Worm (Caenorhabditis elegans) whole organism, L3 larva: ENCODE measurements around the gene clec-251.

Experiments
- R02D3.7 ChIP-seq: fragments of 150-350 bp; optimal IDR thresholded peaks from 2 replicates; lab custom pipeline; 2014; ENCODE audit warnings: missing biosample characterization, missing genetic modification characterization
- ZK546.5 ChIP-seq: sonication (generic microtip); optimal IDR thresholded peaks from 2 replicates; lab custom pipeline; 2017; ENCODE audit warnings: missing biosample characterization, missing genetic modification characterization
- aly-2 ChIP-seq: fragments of 150-350 bp; optimal IDR thresholded peaks from 2 replicates; lab custom pipeline; 2014; ENCODE audit warnings: missing biosample characterization, missing genetic modification characterization
- ama-1 ChIP-seq: fragments of 150-350 bp; optimal IDR thresholded peaks from 2 replicates; lab custom pipeline; 2018
- ceh-16 ChIP-seq: sonication (generic microtip); optimal IDR thresholded peaks from 2 replicates; lab custom pipeline; 2017; ENCODE audit warnings: missing biosample characterization, missing genetic modification characterization
- ceh-28 ChIP-seq: fragments of 150-350 bp; optimal IDR thresholded peaks from 2 replicates; lab custom pipeline; 2014; ENCODE audit warnings: missing biosample characterization, missing genetic modification reagents, missing genetic modification characterization
- ceh-9 ChIP-seq: sonication (generic microtip); optimal IDR thresholded peaks from 2 replicates; lab custom pipeline; 2018; ENCODE audit warnings: missing biosample characterization, missing genetic modification characterization
- egl-27 ChIP-seq: sonication (generic microtip); optimal IDR thresholded peaks from 4 replicates; lab custom pipeline; 2017; ENCODE audit warnings: missing biosample characterization, missing genetic modification reagents, missing genetic modification characterization
- elt-1 ChIP-seq: fragments of 150-350 bp; optimal IDR thresholded peaks from 2 replicates; lab custom pipeline; 2014; ENCODE audit warnings: missing biosample characterization, missing genetic modification characterization
- elt-2 ChIP-seq: sonication (generic microtip); optimal IDR thresholded peaks from 2 replicates; lab custom pipeline; 2016; ENCODE audit warnings: missing genetic modification reagents, mild to moderate bottlenecking, missing genetic modification characterization, missing compliant biosample characterization
- elt-3 ChIP-seq, 3 experiments: fragments of 150-350 bp in 1 of 3; sonication (generic microtip) in 2 of 3; optimal IDR thresholded peaks; 2 replicates in 2 of 3; 4 replicates in 1 of 3; lab custom pipeline; 2014 to 2017; ENCODE audit warnings: missing biosample characterization in 3 of 3, missing genetic modification characterization in 3 of 3
- eor-1 ChIP-seq, 2 experiments: fragments of 150-350 bp; optimal IDR thresholded peaks; 2 replicates each; lab custom pipeline; 2014 to 2018; ENCODE audit warnings: missing biosample characterization in 2 of 2, missing genetic modification characterization in 2 of 2
- fkh-10 ChIP-seq: sonication (generic microtip); optimal IDR thresholded peaks from 2 replicates; lab custom pipeline; 2017; ENCODE audit warnings: missing biosample characterization, missing genetic modification reagents, missing genetic modification characterization
- fkh-2 ChIP-seq: fragments of 150-350 bp; optimal IDR thresholded peaks from 2 replicates; lab custom pipeline; 2014; ENCODE audit warnings: missing biosample characterization, missing genetic modification reagents, missing genetic modification characterization
- fos-1 ChIP-seq: fragments of 150-350 bp; optimal IDR thresholded peaks from 2 replicates; lab custom pipeline; 2014; ENCODE audit warnings: missing biosample characterization, missing genetic modification characterization
- jun-1 ChIP-seq: fragments of 150-350 bp; optimal IDR thresholded peaks from 2 replicates; lab custom pipeline; 2014; ENCODE audit warnings: missing biosample characterization, missing genetic modification reagents, missing genetic modification characterization
- lin-39 ChIP-seq: fragments of 150-350 bp; optimal IDR thresholded peaks from 2 replicates; lab custom pipeline; 2018; ENCODE audit warnings: missing biosample characterization, missing genetic modification reagents, missing genetic modification characterization
- lsy-12 ChIP-seq: sonication (generic microtip); optimal IDR thresholded peaks from 2 replicates; lab custom pipeline; 2016; ENCODE audit warnings: mild to moderate bottlenecking, missing genetic modification characterization, missing compliant biosample characterization
- nhr-23 ChIP-seq: fragments of 150-350 bp; optimal IDR thresholded peaks from 2 replicates; lab custom pipeline; 2014; ENCODE audit warnings: missing biosample characterization, missing genetic modification reagents, missing genetic modification characterization
- nhr-237 ChIP-seq: fragments of 150-350 bp; optimal IDR thresholded peaks from 2 replicates; lab custom pipeline; 2014; ENCODE audit warnings: missing biosample characterization, missing genetic modification characterization
- nhr-25 ChIP-seq: sonication (generic microtip); optimal IDR thresholded peaks from 2 replicates; lab custom pipeline; 2017; ENCODE audit warnings: missing biosample characterization, missing genetic modification characterization
- nhr-28 ChIP-seq: fragments of 150-350 bp; optimal IDR thresholded peaks from 2 replicates; lab custom pipeline; 2014; ENCODE audit warnings: missing biosample characterization, missing genetic modification characterization
- nhr-43 ChIP-seq: sonication (generic microtip); optimal IDR thresholded peaks from 2 replicates; lab custom pipeline; 2016; ENCODE audit warnings: mild to moderate bottlenecking, missing genetic modification characterization, missing compliant biosample characterization; ENCODE audit not compliant: poor library complexity, severe bottlenecking
- nhr-76 ChIP-seq: fragments of 150-350 bp; sonication (generic microtip); optimal IDR thresholded peaks from 5 replicates; lab custom pipeline; 2014; ENCODE audit warnings: missing biosample characterization, missing genetic modification characterization
- nhr-77 ChIP-seq: fragments of 150-350 bp; optimal IDR thresholded peaks from 2 replicates; lab custom pipeline; 2014; ENCODE audit warnings: missing biosample characterization, missing genetic modification characterization
- pha-4 ChIP-seq: fragments of 150-350 bp; optimal IDR thresholded peaks from 2 replicates; lab custom pipeline; 2014; ENCODE audit warnings: missing biosample characterization, missing genetic modification reagents, missing genetic modification characterization
- skn-1 ChIP-seq: fragments of 150-350 bp; optimal IDR thresholded peaks from 2 replicates; lab custom pipeline; 2014; ENCODE audit warnings: missing biosample characterization, missing genetic modification characterization
- snpc-4 ChIP-seq: fragments of 150-350 bp; optimal IDR thresholded peaks from 2 replicates; lab custom pipeline; 2014; ENCODE audit warnings: missing biosample characterization, missing genetic modification characterization
- tbx-2 ChIP-seq: sonication (generic microtip); optimal IDR thresholded peaks from 2 replicates; lab custom pipeline; 2016; ENCODE audit warnings: mild to moderate bottlenecking, missing genetic modification characterization, missing compliant biosample characterization
- unc-39 ChIP-seq: sonication (generic microtip); optimal IDR thresholded peaks from 4 replicates; lab custom pipeline; 2017; ENCODE audit warnings: missing biosample characterization, missing genetic modification characterization
- unc-62 ChIP-seq: fragments of 150-350 bp; sonication (generic microtip); optimal IDR thresholded peaks from 4 replicates; lab custom pipeline; 2014; ENCODE audit warnings: missing biosample characterization, missing genetic modification reagents, missing genetic modification characterization
- zag-1 ChIP-seq: fragments of 150-350 bp; optimal IDR thresholded peaks from 2 replicates; lab custom pipeline; 2014; ENCODE audit warnings: missing biosample characterization, missing genetic modification characterization
- ztf-4 ChIP-seq: fragments of 150-350 bp; optimal IDR thresholded peaks from 2 replicates; lab custom pipeline; 2014; ENCODE audit warnings: missing biosample characterization, missing genetic modification characterization

clec-251 gene

ce11 chrV:18746937-18747660, at the start of gene clec-251:
Gene clec-251, minus strand, starts transcription at chrV:18746987.
- no peak for TF ChIP-seq nhr-43 (tag; lab: Kevin White, UChicago)
- TF ChIP-seq ceh-9 (tag; lab: Kevin White, UChicago) = no peak
- TF ChIP-seq nhr-25 (tag; lab: Kevin White, UChicago) = no peak
- TF ChIP-seq pha-4 (tag; lab: Kevin White, UChicago) = no peak
- no peak for TF ChIP-seq snpc-4
- no peak for TF ChIP-seq unc-62
- TF ChIP-seq skn-1 (tag; lab: Kevin White, UChicago) = no peak
- no peak for TF ChIP-seq ZK546.5 (tag; lab: Kevin White, UChicago)
- no peak for TF ChIP-seq nhr-77 (tag; lab: Kevin White, UChicago)
- TF ChIP-seq elt-1 (tag; lab: Kevin White, UChicago) = no peak
- TF ChIP-seq R02D3.7 = no peak
- no peak for TF ChIP-seq egl-27 (tag; lab: Kevin White, UChicago)
- TF ChIP-seq nhr-23 (tag; lab: Kevin White, UChicago) = no peak

- TF ChIP-seq nhr-28 (tag; lab: Kevin White, UChicago) (no peak), pha-4 (tag; lab: Kevin White, UChicago) (peak; percentile 29), unc-39 (tag; lab: Kevin White, UChicago) (no peak)
Measured at ce11 chrV:18790658-18791057, 43.9 kb upstream of the clec-251 start, which contains the start of gene nhr-231. Gene nhr-231, plus strand, starts transcription at chrV:18790958.

ce11 chrV:18787417-18787918, 40.7 kb upstream of the clec-251 start, which contains the start of gene Y17D7B.2:
Gene Y17D7B.2, plus strand, starts transcription at chrV:18787739.
- TF ChIP-seq nhr-23 (tag; lab: Kevin White, UChicago) (no peak), fkh-2 (tag; lab: Kevin White, UChicago) (no peak), ceh-16 (tag; lab: Kevin White, UChicago) (no peak), ama-1 (lab: Kevin White, UChicago) (no peak), jun-1 (tag; lab: Kevin White, UChicago) (no peak), unc-39 (tag; lab: Kevin White, UChicago) (no peak), nhr-76 (tag; lab: Kevin White, UChicago) (no peak), elt-2 (tag; lab: Kevin White, UChicago) (peak; percentile 0), lsy-12 (tag; lab: Kevin White, UChicago) (no peak)

DNA sequence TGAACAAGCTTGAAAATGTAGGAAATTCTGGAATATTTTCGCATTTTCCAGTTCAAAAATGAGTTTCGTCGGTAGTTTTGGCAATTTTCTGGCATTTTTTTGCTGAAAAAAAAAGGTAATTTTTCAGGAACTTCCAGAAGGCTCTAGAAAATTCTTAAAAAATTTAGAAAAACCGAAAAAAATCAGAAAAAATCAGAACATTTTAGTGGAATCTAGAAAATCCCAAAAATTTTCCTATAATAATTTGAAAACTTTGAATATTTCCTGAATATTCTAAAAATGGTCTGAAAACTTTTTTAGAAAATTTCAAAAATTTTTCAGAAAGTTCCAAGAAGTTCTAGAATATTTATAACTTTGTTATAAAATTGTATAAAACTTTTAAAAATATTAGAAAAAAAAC, 39.9 kb upstream of the clec-251 start, which contains the start of gene Y17D7B.3:
TSS of gene Y17D7B.3 (minus strand) at position 101 of the 400 bp plus-strand sequence.
- no peak for TF ChIP-seq ceh-16 (tag; lab: Kevin White, UChicago)
- TF ChIP-seq nhr-237 (tag; lab: Kevin White, UChicago) = no peak
- no peak for TF ChIP-seq unc-62
- no peak for TF ChIP-seq fos-1 (tag; lab: Kevin White, UChicago)
- TF ChIP-seq ztf-4 (tag; lab: Kevin White, UChicago) = no peak
- TF ChIP-seq fkh-10 (GFP tag; lab: Kevin White, UChicago) = no peak
- TF ChIP-seq nhr-23 (tag; lab: Kevin White, UChicago) = no peak
- TF ChIP-seq ZK546.5 (tag; lab: Kevin White, UChicago) = no peak
- TF ChIP-seq, all 47 proteins: peak for 0

- TF ChIP-seq ceh-9 (tag; lab: Kevin White, UChicago) = no peak
- TF ChIP-seq elt-2 (tag; lab: Kevin White, UChicago) = no peak
- no peak for TF ChIP-seq zag-1 (tag; lab: Kevin White, UChicago)
- no peak for TF ChIP-seq lin-39 (tag; lab: Kevin White, UChicago)
- no peak for TF ChIP-seq ceh-16 (tag; lab: Kevin White, UChicago)
- TF ChIP-seq elt-1 (tag; lab: Kevin White, UChicago) = no peak
- TF ChIP-seq snpc-4 = no peak
- TF ChIP-seq unc-62 = no peak
- TF ChIP-seq ztf-4 (tag; lab: Kevin White, UChicago) = no peak
- TF ChIP-seq ama-1 (lab: Kevin White, UChicago) = no peak
- no peak for TF ChIP-seq ceh-28 (tag; lab: Kevin White, UChicago)
- no peak for TF ChIP-seq nhr-237 (tag; lab: Kevin White, UChicago)
- no peak for TF ChIP-seq tbx-2
- TF ChIP-seq ZK546.5 (tag; lab: Kevin White, UChicago) = no peak
- no peak for TF ChIP-seq egl-27 (tag; lab: Kevin White, UChicago)
- TF ChIP-seq fkh-2 (tag; lab: Kevin White, UChicago) = no peak
- no peak for TF ChIP-seq aly-2 (tag; lab: Kevin White, UChicago)
- no peak for TF ChIP-seq nhr-43 (tag; lab: Kevin White, UChicago)
- no peak for TF ChIP-seq eor-1 (tag; optimal IDR thresholded peaks at IDR 0.05; lab: Kevin White, UChicago)
- TF ChIP-seq elt-3 (tag; optimal IDR thresholded peaks at IDR 0.05; lab: Kevin White, UChicago) = no peak
Measured at ce11 chrV:18783474-18783873, 36.7 kb upstream of the clec-251 start, which contains the start of gene Y17D7B.10. Gene Y17D7B.10, plus strand, starts transcription at chrV:18783716.
